Worm (Caenorhabditis elegans): ENCODE measurements around the gene fli-1.

The fli-1 gene

ce11 chrIII:8725224-8725623 lies 41.7 kb upstream of the fli-1 start:
- no peak for TF ChIP-seq F57C9.4 (tag; optimal IDR thresholded peaks at IDR 0.05)
- peak; percentile 20 for TF ChIP-seq snpc-3.4 (tag; optimal IDR thresholded peaks at IDR 0.05)
- no peak for TF ChIP-seq snpc-4 (GFP tag; optimal IDR thresholded peaks at IDR 0.05)
- peak in 1 of 4 experiments; percentile 14 for TF ChIP-seq snpc-4 (tag; optimal IDR thresholded peaks at IDR 0.05)
- TF ChIP-seq him-1 (tag; optimal IDR thresholded peaks at IDR 0.05): peak; percentile 98
- 0 out of 2 replicates have a peak, but pooled peaks have one; percentile 31 for TF ChIP-seq hsf-1 (GFP tag; IDR thresholded peaks at IDR 0.05)
- no peak for TF ChIP-seq atf-7 (tag; optimal IDR thresholded peaks at IDR 0.05)

DNA sequence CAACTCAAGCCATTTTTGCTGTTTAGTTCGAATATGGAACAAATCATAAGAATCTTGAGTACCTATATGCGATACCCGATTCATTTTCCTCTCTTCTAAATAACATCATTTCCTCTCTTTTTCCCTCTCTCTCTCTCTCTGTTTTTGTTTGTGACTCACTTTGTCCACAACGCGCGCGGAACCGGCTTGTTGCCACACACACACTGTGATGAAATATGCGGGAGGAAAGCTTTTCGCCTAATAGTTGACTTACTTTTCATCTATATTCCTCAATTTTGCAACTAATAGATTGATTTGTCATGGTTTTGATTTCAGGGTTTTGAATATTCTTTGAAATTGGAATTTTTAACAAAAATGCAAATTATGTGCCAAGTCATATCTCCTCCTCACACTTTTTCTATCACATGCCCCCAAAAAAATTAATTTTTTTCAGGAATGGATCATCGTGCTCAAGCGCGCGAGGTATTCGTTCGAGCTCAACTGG lies 36.3 kb upstream of the fli-1 start, which contains the start of gene hipr-1:
hipr-1 (plus strand) TSS at position 434 of the 484 bp plus-strand sequence.
- no peak for TF ChIP-seq ztf-3 (GFP tag; optimal IDR thresholded peaks at IDR 0.05)
- no peak for TF ChIP-seq repo-1 (tag; optimal IDR thresholded peaks at IDR 0.05)

DNA sequence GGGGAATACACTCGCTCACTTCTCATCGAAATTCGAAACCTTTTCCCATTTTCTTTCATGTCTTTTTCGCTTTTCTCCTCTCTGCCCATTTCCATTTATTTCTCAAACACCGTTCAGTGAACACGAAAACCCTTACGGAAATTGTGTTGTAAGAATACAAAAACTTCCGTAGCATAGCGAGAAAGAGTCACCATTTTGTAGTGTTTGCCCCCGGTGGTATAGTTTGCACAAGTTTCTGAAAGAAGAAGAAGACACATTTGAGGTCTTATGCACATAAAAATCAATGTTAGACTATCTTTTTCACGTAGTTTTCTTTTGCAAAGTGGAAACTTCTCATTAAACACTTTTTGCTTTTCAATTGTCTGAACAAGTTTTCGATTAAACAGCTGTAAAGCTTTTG lies 35.6 kb upstream of the fli-1 start:
- no peak for TF ChIP-seq nhr-80 (tag; optimal IDR thresholded peaks at IDR 0.05)
- TF ChIP-seq Y67H2A.10 (GFP tag; conservative IDR thresholded peaks at IDR 0.05): no peak
- TF ChIP-seq attf-6 (GFP tag; IDR thresholded peaks at IDR 0.05): no peak

DNA sequence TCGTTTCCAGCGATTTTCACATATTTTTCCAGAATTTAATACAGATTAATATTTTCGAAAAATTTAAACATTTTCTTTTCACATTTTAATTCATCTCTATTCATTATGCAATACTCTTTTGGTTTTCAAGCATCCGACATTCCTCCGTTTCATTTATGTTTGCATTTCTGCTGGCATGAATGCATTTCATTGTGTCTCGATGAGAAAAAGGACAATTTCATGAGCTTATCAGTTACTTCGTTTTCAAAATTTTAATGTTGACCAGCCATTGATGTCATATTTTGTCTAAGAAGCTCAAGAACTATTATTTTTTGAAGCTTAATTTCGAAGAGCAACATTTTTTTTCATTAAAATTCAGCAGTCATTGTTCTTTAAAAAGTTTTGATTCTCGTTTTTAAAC lies 35.1 kb upstream of the fli-1 start:
- TF ChIP-seq unc-62 (GFP tag; optimal IDR thresholded peaks at IDR 0.05) (no peak), rec-8 (tag; optimal IDR thresholded peaks at IDR 0.05) (no peak), F52B5.7 (tag; optimal IDR thresholded peaks at IDR 0.05) (no peak), madf-6 (GFP tag; IDR thresholded peaks at IDR 0.05) (0 out of 2 replicates have a peak, but pooled peaks have one; percentile 11), hsf-1 (GFP tag; IDR thresholded peaks at IDR 0.05) (no peak), ztf-26 (tag; optimal IDR thresholded peaks at IDR 0.05) (no peak), hrde-1 (tag; optimal IDR thresholded peaks at IDR 0.05; ENCODE audit: borderline replicate concordance) (no peak), nhr-80 (tag; optimal IDR thresholded peaks at IDR 0.05) (peak; percentile 30), lsy-27 (tag; optimal IDR thresholded peaks at IDR 0.05; ENCODE audit: borderline replicate concordance, insufficient read depth) (no peak)

ce11 chrIII:8717231-8717694 lies 33.7 kb upstream of the fli-1 start, which contains the start of gene mrpl-11:
Gene mrpl-11 (plus strand): TSS chrIII:8717644.
- TF ChIP-seq F57A8.1 (GFP tag; optimal IDR thresholded peaks at IDR 0.05): no peak
- TF ChIP-seq lag-1 (GFP tag; IDR thresholded peaks at IDR 0.05): no peak
- peak; percentile 5 for TF ChIP-seq F23B12.7 (tag; optimal IDR thresholded peaks at IDR 0.05; ENCODE audit: insufficient read depth)
- TF ChIP-seq efl-1 (GFP tag; optimal IDR thresholded peaks at IDR 0.05): peak; percentile 8
- peak; percentile 93 for TF ChIP-seq madf-6 (GFP tag; IDR thresholded peaks at IDR 0.05)
- TF ChIP-seq ceh-100 (GFP tag; IDR thresholded peaks at IDR 0.05): no peak
- peak; percentile 63 for TF ChIP-seq xnd-1 (tag; optimal IDR thresholded peaks at IDR 0.05)
- TF ChIP-seq atf-7 (tag; optimal IDR thresholded peaks at IDR 0.05): no peak
- TF ChIP-seq attf-3 (GFP tag; conservative IDR thresholded peaks at IDR 0.05): peak; percentile 96
- peak; percentile 72 for TF ChIP-seq madf-8 (GFP tag; conservative IDR thresholded peaks at IDR 0.05)

- TF ChIP-seq Y95B8A.8 (GFP tag; IDR thresholded peaks at IDR 0.05) (no peak), B0019.2 (GFP tag; conservative IDR thresholded peaks at IDR 0.05) (no peak), ceh-58 (GFP tag; IDR thresholded peaks at IDR 0.05) (no peak), B0336.3 (GFP tag; IDR thresholded peaks at IDR 0.05) (no peak), somi-1 (GFP tag; optimal IDR thresholded peaks at IDR 0.05) (no peak), let-526 (GFP tag; IDR thresholded peaks at IDR 0.05) (no peak), F37B4.10 (GFP tag; IDR thresholded peaks at IDR 0.05) (no peak), gei-17 (GFP tag; optimal IDR thresholded peaks at IDR 0.05) (no peak), Y79H2A.3 (GFP tag; conservative IDR thresholded peaks at IDR 0.05) (no peak)
These were observed 32.5 kb upstream of the fli-1 start, which contains the start of gene B0303.14 for ce11 chrIII:8716084-8716483. Gene B0303.14 (minus strand): TSS chrIII:8716184.

Data from whole organism, young adult.